Fruit fly (Drosophila melanogaster) whole organism, embryonic: ENCODE results near the gene Dbp73D.

ENCODE experiments used
- Antp ChIP-seq: fragments of 200-800 bp; sonication (Bioruptor generic); optimal IDR thresholded peaks from 3 replicates; lab custom pipeline; 2016; ENCODE audit warnings: missing biosample characterization, missing genetic modification characterization
- Awh ChIP-seq: fragments of 200-800 bp; sonication (Bioruptor generic); IDR thresholded peaks from 2 replicates; pipeline ENCODE4, ENCODE4 v1.3.6; 2022; ENCODE audit warnings: missing biosample characterization, missing genetic modification characterization
- Bgb ChIP-seq: fragments of 200-800 bp; sonication (Bioruptor generic); IDR thresholded peaks from 2 replicates; pipeline ENCODE4 v1.3.6; 2022; ENCODE audit warnings: missing biosample characterization, missing genetic modification characterization; ENCODE audit not compliant: partially characterized antibody
- CG13123 ChIP-seq: fragments of 200-800 bp; sonication (Bioruptor generic); optimal IDR thresholded peaks from 2 replicates; lab custom pipeline; 2016; ENCODE audit warnings: missing biosample characterization, missing genetic modification characterization
- CG13296 ChIP-seq: fragments of 200-800 bp; sonication (Bioruptor generic); optimal IDR thresholded peaks from 3 replicates; lab custom pipeline; 2018; ENCODE audit warnings: missing biosample characterization, mild to moderate bottlenecking, missing genetic modification characterization
- CG13894 ChIP-seq: fragments of 200-800 bp; sonication (Bioruptor generic); optimal IDR thresholded peaks from 3 replicates; lab custom pipeline; 2018; ENCODE audit warnings: missing biosample characterization, mild to moderate bottlenecking, missing genetic modification characterization, moderate library complexity
- CG15011 ChIP-seq: fragments of 200-800 bp; sonication (Bioruptor generic); optimal IDR thresholded peaks from 3 replicates; lab custom pipeline; 2018; ENCODE audit warnings: missing biosample characterization, mild to moderate bottlenecking, missing genetic modification characterization
- CG15479 ChIP-seq: fragments of 200-800 bp; sonication (Bioruptor generic); optimal IDR thresholded peaks from 3 replicates; lab custom pipeline; 2019; ENCODE audit warnings: missing biosample characterization, mild to moderate bottlenecking, missing genetic modification characterization, moderate library complexity
- CG17359 ChIP-seq: fragments of 200-800 bp; sonication (Bioruptor generic); optimal IDR thresholded peaks from 3 replicates; lab custom pipeline; 2018; ENCODE audit warnings: missing biosample characterization, mild to moderate bottlenecking, missing genetic modification characterization, moderate library complexity
- CG17361 ChIP-seq: fragments of 200-800 bp; sonication (Bioruptor generic); IDR thresholded peaks from 3 replicates; pipeline ENCODE4 v1.3.6; 2022; ENCODE audit warnings: missing biosample characterization, missing genetic modification characterization
- CG2120 ChIP-seq: fragments of 200-800 bp; sonication (Bioruptor generic); optimal IDR thresholded peaks from 3 replicates; lab custom pipeline; 2016; ENCODE audit warnings: missing biosample characterization, missing genetic modification characterization
- CG33213 ChIP-seq: fragments of 200-800 bp; sonication (Bioruptor generic); optimal IDR thresholded peaks from 3 replicates; lab custom pipeline; 2016; ENCODE audit warnings: missing biosample characterization, missing genetic modification characterization
- CG3838 ChIP-seq: fragments of 200-800 bp; sonication (Bioruptor generic); optimal IDR thresholded peaks from 3 replicates; lab custom pipeline; 2016; ENCODE audit warnings: missing biosample characterization, missing genetic modification characterization
- CG7928 ChIP-seq: fragments of 200-800 bp; sonication (Bioruptor generic); optimal IDR thresholded peaks from 2 replicates; lab custom pipeline; 2017; ENCODE audit warnings: missing biosample characterization, mild to moderate bottlenecking, missing genetic modification characterization
- CG9797 ChIP-seq: fragments of 200-800 bp; sonication (Bioruptor generic); optimal IDR thresholded peaks from 3 replicates; lab custom pipeline; 2018; ENCODE audit warnings: missing biosample characterization, mild to moderate bottlenecking, missing genetic modification characterization
- CG9876 ChIP-seq: fragments of 200-800 bp; sonication (Bioruptor generic); optimal IDR thresholded peaks from 2 replicates; lab custom pipeline; 2016; ENCODE audit warnings: missing biosample characterization, missing genetic modification characterization
- Dbx ChIP-seq: fragments of 200-800 bp; sonication (Bioruptor generic); IDR thresholded peaks from 3 replicates; pipeline ENCODE4 v1.3.6; 2022; ENCODE audit warnings: missing biosample characterization, missing genetic modification characterization
- HLHmδ ChIP-seq: fragments of 200-800 bp; sonication (Bioruptor generic); optimal IDR thresholded peaks from 2 replicates; lab custom pipeline; 2018; ENCODE audit warnings: missing biosample characterization, mild to moderate bottlenecking, missing genetic modification characterization, moderate library complexity
- Hey ChIP-seq: fragments of 200-800 bp; sonication (Bioruptor generic); optimal IDR thresholded peaks from 3 replicates; lab custom pipeline; 2018; ENCODE audit warnings: missing biosample characterization, mild to moderate bottlenecking, missing genetic modification characterization
- HmgZ ChIP-seq: fragments of 200-800 bp; sonication (Bioruptor generic); optimal IDR thresholded peaks from 2 replicates; lab custom pipeline; 2018; ENCODE audit warnings: missing biosample characterization, mild to moderate bottlenecking, missing genetic modification characterization
- Myb ChIP-seq: fragments of 200-800 bp; sonication (Bioruptor generic); optimal IDR thresholded peaks from 2 replicates; lab custom pipeline; 2016; ENCODE audit warnings: missing biosample characterization, missing genetic modification characterization
- Oaz ChIP-seq: fragments of 200-800 bp; sonication (Bioruptor generic); IDR thresholded peaks from 2 replicates; pipeline ENCODE4 v1.3.6; 2022; ENCODE audit warnings: missing biosample characterization, missing genetic modification characterization
- Oli ChIP-seq: fragments of 200-800 bp; sonication (Bioruptor generic); optimal IDR thresholded peaks from 2 replicates; lab custom pipeline; 2018; ENCODE audit warnings: missing biosample characterization, mild to moderate bottlenecking, missing genetic modification characterization, moderate library complexity
- PHDP ChIP-seq: fragments of 200-800 bp; sonication (Bioruptor generic); optimal IDR thresholded peaks from 3 replicates; lab custom pipeline; 2018; ENCODE audit warnings: missing biosample characterization, mild to moderate bottlenecking, missing genetic modification characterization, moderate library complexity
- Poxn ChIP-seq: fragments of 200-800 bp; sonication (Bioruptor generic); IDR thresholded peaks from 2 replicates; pipeline ENCODE4 v1.3.6; 2022; ENCODE audit warnings: missing biosample characterization, missing genetic modification characterization
- Side ChIP-seq: fragments of 200-800 bp; sonication (Bioruptor generic); optimal IDR thresholded peaks from 2 replicates; lab custom pipeline; 2016; ENCODE audit warnings: missing biosample characterization, missing genetic modification characterization
- Ssrp ChIP-seq: fragments of 200-800 bp; sonication (Bioruptor generic); optimal IDR thresholded peaks from 2 replicates; lab custom pipeline; 2018; ENCODE audit warnings: missing biosample characterization, mild to moderate bottlenecking, missing genetic modification characterization, moderate library complexity
- Vsx1 ChIP-seq: fragments of 200-800 bp; sonication (Bioruptor generic); optimal IDR thresholded peaks from 2 replicates; lab custom pipeline; 2017; ENCODE audit warnings: missing biosample characterization, mild to moderate bottlenecking, missing genetic modification characterization, missing genetic modification reagents
- ab ChIP-seq: fragments of 200-800 bp; sonication (Bioruptor generic); optimal IDR thresholded peaks from 2 replicates; lab custom pipeline; 2016; ENCODE audit warnings: missing biosample characterization, missing genetic modification characterization
- az2 ChIP-seq: fragments of 200-800 bp; sonication (Bioruptor generic); optimal IDR thresholded peaks from 3 replicates; lab custom pipeline; 2016; ENCODE audit warnings: missing biosample characterization, missing genetic modification characterization
- bab2 ChIP-seq: fragments of 200-800 bp; sonication (Bioruptor generic); optimal IDR thresholded peaks from 2 replicates; lab custom pipeline; 2016; ENCODE audit warnings: missing biosample characterization, missing genetic modification characterization
- bbx ChIP-seq: fragments of 200-800 bp; sonication (Bioruptor generic); IDR thresholded peaks from 2 replicates; pipeline ENCODE4 v1.3.6; 2022; ENCODE audit warnings: missing biosample characterization, missing genetic modification characterization; ENCODE audit not compliant: partially characterized antibody
- bcd ChIP-seq: fragments of 200-800 bp; sonication (Bioruptor generic); optimal IDR thresholded peaks from 2 replicates; lab custom pipeline; 2017; ENCODE audit warnings: missing biosample characterization, mild to moderate bottlenecking, missing genetic modification characterization
- bowl ChIP-seq: fragments of 200-800 bp; sonication (Bioruptor generic); IDR thresholded peaks from 2 replicates; pipeline ENCODE4 v1.3.6; 2022; ENCODE audit warnings: missing biosample characterization, missing genetic modification characterization
- caup ChIP-seq: fragments of 200-800 bp; sonication (Bioruptor generic); optimal IDR thresholded peaks from 3 replicates; lab custom pipeline; 2017; ENCODE audit warnings: missing biosample characterization, mild to moderate bottlenecking, missing genetic modification characterization, moderate library complexity; ENCODE audit not compliant: severe bottlenecking
- eyg ChIP-seq: fragments of 200-800 bp; sonication (Bioruptor generic); optimal IDR thresholded peaks from 3 replicates; lab custom pipeline; 2016; ENCODE audit warnings: missing biosample characterization, missing genetic modification characterization
- fu2 ChIP-seq: fragments of 200-800 bp; sonication (Bioruptor generic); optimal IDR thresholded peaks from 2 replicates; lab custom pipeline; 2016; ENCODE audit warnings: missing biosample characterization, missing genetic modification characterization
- gce ChIP-seq: fragments of 200-800 bp; sonication (Bioruptor generic); IDR thresholded peaks from 3 replicates; pipeline ENCODE4 v1.3.6; 2022; ENCODE audit warnings: missing biosample characterization, missing genetic modification characterization
- gfzf ChIP-seq: fragments of 200-800 bp; sonication (Bioruptor generic); optimal IDR thresholded peaks from 2 replicates; lab custom pipeline; 2016; ENCODE audit warnings: missing biosample characterization, mild to moderate bottlenecking, missing genetic modification characterization, moderate library complexity
- ham ChIP-seq: fragments of 200-800 bp; sonication (Bioruptor generic); IDR thresholded peaks from 2 replicates; pipeline ENCODE4 v1.3.6; 2022; ENCODE audit warnings: missing biosample characterization, missing genetic modification characterization
- jing ChIP-seq: fragments of 200-800 bp; sonication (Bioruptor generic); optimal IDR thresholded peaks from 2 replicates; lab custom pipeline; 2018; ENCODE audit warnings: missing biosample characterization, mild to moderate bottlenecking, missing genetic modification characterization
- jumu ChIP-seq: fragments of 200-800 bp; sonication (Bioruptor generic); optimal IDR thresholded peaks from 3 replicates; lab custom pipeline; 2016; ENCODE audit warnings: missing biosample characterization, missing genetic modification characterization
- kni ChIP-seq: fragments of 200-800 bp; sonication (Bioruptor generic); optimal IDR thresholded peaks from 3 replicates; lab custom pipeline; 2017; ENCODE audit warnings: mild to moderate bottlenecking, missing biosample characterization, missing genetic modification reagents, missing genetic modification characterization
- nom ChIP-seq: fragments of 200-800 bp; sonication (Bioruptor generic); optimal IDR thresholded peaks from 2 replicates; lab custom pipeline; 2017; ENCODE audit warnings: missing biosample characterization, missing genetic modification characterization, mild to moderate bottlenecking, moderate library complexity, missing genetic modification reagents
- psq ChIP-seq: fragments of 200-800 bp; sonication (Bioruptor generic); optimal IDR thresholded peaks from 2 replicates; lab custom pipeline; 2017; ENCODE audit warnings: missing biosample characterization, missing genetic modification characterization
- sens-2 ChIP-seq: fragments of 200-800 bp; sonication (Bioruptor generic); IDR thresholded peaks from 2 replicates; pipeline ENCODE4 v1.3.6; 2022; ENCODE audit warnings: missing biosample characterization, missing genetic modification characterization
- sima ChIP-seq: fragments of 200-800 bp; sonication (Bioruptor generic); optimal IDR thresholded peaks from 2 replicates; lab custom pipeline; 2016; ENCODE audit warnings: missing biosample characterization, missing genetic modification characterization
- slbo ChIP-seq: fragments of 200-800 bp; sonication (Bioruptor generic); IDR thresholded peaks from 2 replicates; pipeline ENCODE4 v1.3.6; 2022; ENCODE audit warnings: missing biosample characterization, missing genetic modification characterization
- sr ChIP-seq: fragments of 200-800 bp; sonication (Bioruptor generic); IDR thresholded peaks from 3 replicates; pipeline ENCODE4 v1.3.6; 2022; ENCODE audit warnings: missing biosample characterization, missing genetic modification characterization
- unc-4 ChIP-seq: fragments of 200-800 bp; sonication (Bioruptor generic); IDR thresholded peaks from 2 replicates; pipeline ENCODE4 v1.3.6; 2022; ENCODE audit warnings: missing biosample characterization, missing genetic modification characterization; ENCODE audit not compliant: partially characterized antibody

Gene Dbp73D

dm6 chr3L:16713446-16714192, 17.0 kb downstream of the Dbp73D start (continued):
- TF ChIP-seq Antp (GFP tag; lab: Kevin White, UChicago) (no peak), HmgZ (tag; lab: Kevin White, UChicago) (no peak), Dbx (GFP tag; lab: Robert Waterston, UW) (no peak; the same call in 2 of the 3 replicates), Bgb (GFP tag; lab: Robert Waterston, UW) (peak; percentile 69), sr (GFP tag; lab: Robert Waterston, UW) (no peak), CG3838 (no peak), Oaz (GFP tag; lab: Robert Waterston, UW) (no peak), Myb (GFP tag; lab: Kevin White, UChicago) (peak; percentile 19), CG33213 (GFP tag; lab: Kevin White, UChicago) (no peak), Hey (tag; lab: Kevin White, UChicago) (no peak), eyg (GFP tag; lab: Kevin White, UChicago) (no peak), CG7928 (no peak), sens-2 (GFP tag; lab: Robert Waterston, UW) (no peak), CG15011 (GFP tag; lab: Kevin White, UChicago) (no peak), gfzf (GFP tag; lab: Kevin White, UChicago) (no peak), CG9876 (GFP tag; lab: Kevin White, UChicago) (no peak), Side (peak; percentile 19), ab (GFP tag; lab: Kevin White, UChicago) (no peak), slbo (GFP tag; lab: Robert Waterston, UW) (no peak), Oli (tag; lab: Kevin White, UChicago) (no peak), bbx (GFP tag; lab: Robert Waterston, UW) (peak; percentile 82), CG17361 (GFP tag; lab: Robert Waterston, UW) (no peak), sima (no peak), bab2 (no peak), ham (GFP tag; lab: Robert Waterston, UW) (no peak), bcd (GFP tag; lab: Kevin White, UChicago) (no peak), az2 (GFP tag; lab: Kevin White, UChicago) (no peak), CG13296 (GFP tag; lab: Kevin White, UChicago) (no peak), CG13894 (no peak), psq (GFP tag; lab: Kevin White, UChicago) (no peak), PHDP (tag; lab: Kevin White, UChicago) (no peak), gce (GFP tag; lab: Robert Waterston, UW) (no peak), jing (no peak), fu2 (GFP tag; lab: Kevin White, UChicago) (no peak), Ssrp (tag; lab: Kevin White, UChicago) (no peak), CG15479 (GFP tag; lab: Kevin White, UChicago) (no peak), bowl (GFP tag; lab: Robert Waterston, UW) (no peak), Poxn (GFP tag; lab: Robert Waterston, UW) (no peak), unc-4 (GFP tag; lab: Robert Waterston, UW) (peak; percentile 47; the same call in 1 of the 2 replicates), CG2120 (no peak), caup (GFP tag; lab: Kevin White, UChicago) (no peak), HLHmδ (GFP tag; lab: Kevin White, UChicago) (no peak), CG17359 (tag; lab: Kevin White, UChicago) (no peak), Awh (GFP tag; lab: Robert Waterston, UW) (no peak), Vsx1 (no peak), kni (GFP tag; lab: Kevin White, UChicago) (no peak), nom (GFP tag; lab: Kevin White, UChicago) (no peak), CG13123 (GFP tag; lab: Kevin White, UChicago) (no peak), CG9797 (GFP tag; lab: Kevin White, UChicago) (no peak), jumu (GFP tag; lab: Kevin White, UChicago) (no peak)
